Fruit fly (Drosophila melanogaster) whole organism, embryonic: Measurements from ENCODE around the gene chic.
A peak's percentile ranks its signal among the peaks of the same experiment; 100 is the strongest.

Source experiments
- Bteb2 ChIP-seq: fragments of 200-800 bp; sonication (Bioruptor generic); optimal IDR thresholded peaks from 2 replicates; lab custom pipeline; 2016; ENCODE audit warnings: missing biosample characterization, missing genetic modification characterization
- CG10274 ChIP-seq: fragments of 200-800 bp; sonication (Bioruptor generic); optimal IDR thresholded peaks from 3 replicates; lab custom pipeline; 2017; ENCODE audit warnings: missing biosample characterization, mild to moderate bottlenecking, missing genetic modification characterization
- CG10654 ChIP-seq: fragments of 200-800 bp; sonication (Bioruptor generic); optimal IDR thresholded peaks from 2 replicates; lab custom pipeline; 2016; ENCODE audit warnings: missing biosample characterization, missing genetic modification characterization
- CG11247 ChIP-seq: fragments of 200-800 bp; sonication (Bioruptor generic); IDR thresholded peaks from 2 replicates; pipeline ENCODE4 v1.3.6; 2022; ENCODE audit warnings: missing biosample characterization, missing genetic modification characterization
- CG12744 ChIP-seq: fragments of 200-800 bp; sonication (Bioruptor generic); optimal IDR thresholded peaks from 2 replicates; lab custom pipeline; 2016; ENCODE audit warnings: missing biosample characterization, missing genetic modification characterization
- CG15269 ChIP-seq: fragments of 200-800 bp; sonication (Bioruptor generic); optimal IDR thresholded peaks from 2 replicates; lab custom pipeline; 2018; ENCODE audit warnings: missing biosample characterization, mild to moderate bottlenecking, missing genetic modification characterization, moderate library complexity
- CG18476 ChIP-seq: fragments of 200-800 bp; sonication (Bioruptor generic); optimal IDR thresholded peaks from 2 replicates; lab custom pipeline; 2016; ENCODE audit warnings: missing biosample characterization, mild to moderate bottlenecking, missing genetic modification characterization
- CG4328 ChIP-seq: fragments of 200-800 bp; sonication (Bioruptor generic); optimal IDR thresholded peaks from 3 replicates; lab custom pipeline; 2017; ENCODE audit warnings: missing biosample characterization, missing genetic modification reagents, missing genetic modification characterization
- CG4730 ChIP-seq: fragments of 200-800 bp; sonication (Bioruptor generic); IDR thresholded peaks from 2 replicates; pipeline ENCODE4 v1.3.6; 2022; ENCODE audit warnings: missing biosample characterization, missing genetic modification characterization
- CG4854 ChIP-seq: fragments of 200-800 bp; sonication (Bioruptor generic); optimal IDR thresholded peaks from 2 replicates; lab custom pipeline; 2016; ENCODE audit warnings: missing biosample characterization, missing genetic modification characterization, inconsistent platforms
- CG6683 ChIP-seq: fragments of 200-800 bp; sonication (Bioruptor generic); optimal IDR thresholded peaks from 2 replicates; lab custom pipeline; 2017; ENCODE audit warnings: missing biosample characterization, mild to moderate bottlenecking, missing genetic modification characterization, missing genetic modification reagents
- CG7357 ChIP-seq: fragments of 200-800 bp; sonication (Bioruptor generic); IDR thresholded peaks from 3 replicates; pipeline ENCODE4 v1.3.6; 2022; ENCODE audit warnings: missing biosample characterization, missing genetic modification characterization
- CG7987 ChIP-seq: fragments of 200-800 bp; sonication (Bioruptor generic); optimal IDR thresholded peaks from 2 replicates; lab custom pipeline; 2018; ENCODE audit warnings: missing biosample characterization, mild to moderate bottlenecking, missing genetic modification characterization, moderate library complexity
- CG8924 ChIP-seq: fragments of 200-800 bp; optimal IDR thresholded peaks from 3 replicates; lab custom pipeline; 2019; ENCODE audit warnings: missing biosample characterization, mild to moderate bottlenecking, missing genetic modification characterization, moderate library complexity
- CG9727 ChIP-seq: fragments of 200-800 bp; sonication (Bioruptor generic); optimal IDR thresholded peaks from 3 replicates; lab custom pipeline; 2017; ENCODE audit warnings: missing biosample characterization, mild to moderate bottlenecking, missing genetic modification characterization
- Doc3 ChIP-seq: fragments of 200-800 bp; sonication (Bioruptor generic); IDR thresholded peaks from 3 replicates; pipeline ENCODE4 v1.3.6; 2022; ENCODE audit warnings: missing biosample characterization, missing genetic modification characterization; ENCODE audit not compliant: partially characterized antibody
- Dref ChIP-seq: fragments of 200-800 bp; sonication (Bioruptor generic); IDR thresholded peaks from 2 replicates; pipeline ENCODE4 v1.3.6; 2022; ENCODE audit warnings: missing biosample characterization, missing genetic modification characterization
- E2f2 ChIP-seq: fragments of 200-800 bp; sonication (Bioruptor generic); IDR thresholded peaks from 2 replicates; pipeline ENCODE4 v1.3.6; 2022; ENCODE audit warnings: missing biosample characterization, missing genetic modification characterization
- HLH4C ChIP-seq: fragments of 200-800 bp; sonication (Bioruptor generic); IDR thresholded peaks from 3 replicates; pipeline ENCODE4 v1.3.6; 2022; ENCODE audit warnings: missing biosample characterization, missing genetic modification characterization; ENCODE audit not compliant: partially characterized antibody
- HLH54F ChIP-seq: fragments of 200-800 bp; sonication (Bioruptor generic); optimal IDR thresholded peaks from 3 replicates; lab custom pipeline; 2016; ENCODE audit warnings: missing biosample characterization, missing genetic modification characterization
- Hmr ChIP-seq: fragments of 200-800 bp; sonication (Bioruptor generic); optimal IDR thresholded peaks from 3 replicates; lab custom pipeline; 2017; ENCODE audit warnings: mild to moderate bottlenecking, missing biosample characterization, missing genetic modification reagents, missing genetic modification characterization
- Hr78 ChIP-seq, 2 experiments: fragments of 200-800 bp in 1 of 2; fragments of >200 bp in 1 of 2; sonication (Bioruptor generic) in 1 of 2; optimal IDR thresholded peaks; 2 replicates each; lab custom pipeline; 2017 to 2019; ENCODE audit warnings: missing biosample characterization in 2 of 2, missing genetic modification characterization in 2 of 2, mild to moderate bottlenecking in 1 of 2, moderate library complexity in 1 of 2
- Lpt ChIP-seq: fragments of >200 bp; optimal IDR thresholded peaks from 2 replicates; lab custom pipeline; 2018; ENCODE audit warnings: missing biosample characterization, missing genetic modification characterization
- Max ChIP-seq: fragments of 200-800 bp; sonication (Bioruptor generic); optimal IDR thresholded peaks from 2 replicates; lab custom pipeline; 2016; ENCODE audit warnings: missing biosample characterization, mild to moderate bottlenecking, missing genetic modification characterization
- Nf-YC ChIP-seq: fragments of 200-800 bp; optimal IDR thresholded peaks from 3 replicates; lab custom pipeline; 2019; ENCODE audit warnings: missing biosample characterization, mild to moderate bottlenecking, missing genetic modification characterization, moderate library complexity
- Rfx ChIP-seq: fragments of 200-800 bp; sonication (Bioruptor generic); IDR thresholded peaks from 2 replicates; pipeline ENCODE4 v1.3.6; 2022; ENCODE audit warnings: missing biosample characterization, missing genetic modification characterization
- TFAM ChIP-seq: fragments of 200-800 bp; sonication (Bioruptor generic); optimal IDR thresholded peaks from 2 replicates; lab custom pipeline; 2017; ENCODE audit warnings: missing biosample characterization, missing genetic modification characterization, inconsistent platforms
- bcd ChIP-seq: fragments of 200-800 bp; sonication (Bioruptor generic); optimal IDR thresholded peaks from 2 replicates; lab custom pipeline; 2017; ENCODE audit warnings: missing biosample characterization, mild to moderate bottlenecking, missing genetic modification characterization
- bigmax ChIP-seq: fragments of 200-800 bp; sonication (Bioruptor generic); optimal IDR thresholded peaks from 2 replicates; lab custom pipeline; 2018; ENCODE audit warnings: missing biosample characterization, mild to moderate bottlenecking, missing genetic modification characterization
- cg ChIP-seq: fragments of 200-800 bp; sonication (Bioruptor generic); optimal IDR thresholded peaks from 3 replicates; lab custom pipeline; 2019; ENCODE audit warnings: missing biosample characterization, mild to moderate bottlenecking, missing genetic modification characterization, moderate library complexity
- dimm ChIP-seq: fragments of 200-800 bp; sonication (Bioruptor generic); IDR thresholded peaks from 2 replicates; pipeline ENCODE4 v1.3.6; 2022; ENCODE audit warnings: missing biosample characterization, missing genetic modification characterization
- dpn ChIP-seq, 2 experiments: fragments of 200-800 bp; sonication (Bioruptor generic); optimal IDR thresholded peaks; 3 replicates each; lab custom pipeline; 2016; ENCODE audit warnings: missing biosample characterization in 2 of 2, missing genetic modification characterization in 2 of 2
- en ChIP-seq: fragments of 200-800 bp; sonication (Bioruptor generic); optimal IDR thresholded peaks from 2 replicates; lab custom pipeline; 2016; ENCODE audit warnings: missing biosample characterization, missing genetic modification characterization
- fd3F ChIP-seq: fragments of 200-800 bp; sonication (Bioruptor generic); optimal IDR thresholded peaks from 2 replicates; lab custom pipeline; 2018; ENCODE audit warnings: missing biosample characterization, mild to moderate bottlenecking, missing genetic modification characterization, moderate library complexity
- fru ChIP-seq: fragments of >200 bp; optimal IDR thresholded peaks from 2 replicates; lab custom pipeline; 2017
- gro ChIP-seq: fragments of 200-800 bp; sonication (Bioruptor generic); optimal IDR thresholded peaks from 2 replicates; lab custom pipeline; 2016; ENCODE audit warnings: missing biosample characterization, missing genetic modification characterization
- gsb-n ChIP-seq: fragments of 200-800 bp; sonication (Bioruptor generic); optimal IDR thresholded peaks from 3 replicates; lab custom pipeline; 2018; ENCODE audit warnings: missing biosample characterization, mild to moderate bottlenecking, missing genetic modification characterization
- hb ChIP-seq: fragments of 200-800 bp; sonication (Bioruptor generic); IDR thresholded peaks from 3 replicates; pipeline ENCODE4 v1.3.6; 2022; ENCODE audit warnings: missing biosample characterization, missing genetic modification characterization; ENCODE audit not compliant: partially characterized antibody
- ind ChIP-seq: fragments of 200-800 bp; sonication (Bioruptor generic); optimal IDR thresholded peaks from 3 replicates; lab custom pipeline; 2016; ENCODE audit warnings: missing biosample characterization, missing genetic modification characterization
- kay ChIP-seq: fragments of 200-800 bp; sonication (Bioruptor generic); optimal IDR thresholded peaks from 2 replicates; lab custom pipeline; 2016; ENCODE audit warnings: missing biosample characterization, missing genetic modification characterization
- klu ChIP-seq: fragments of 200-800 bp; sonication (Bioruptor generic); IDR thresholded peaks from 2 replicates; pipeline ENCODE4 v1.3.6; 2022; ENCODE audit warnings: missing biosample characterization, missing genetic modification characterization
- knrl ChIP-seq: fragments of 200-800 bp; sonication (Bioruptor generic); IDR thresholded peaks from 3 replicates; pipeline ENCODE4 v1.3.6; 2022; ENCODE audit warnings: missing biosample characterization, missing genetic modification characterization; ENCODE audit not compliant: partially characterized antibody
- lab ChIP-seq: fragments of 200-800 bp; sonication (Bioruptor generic); optimal IDR thresholded peaks from 3 replicates; lab custom pipeline; 2017; ENCODE audit warnings: missing biosample characterization, missing genetic modification characterization, mild to moderate bottlenecking, moderate library complexity, missing genetic modification reagents
- oc ChIP-seq: fragments of 200-800 bp; sonication (Bioruptor generic); optimal IDR thresholded peaks from 2 replicates; lab custom pipeline; 2018; ENCODE audit warnings: missing biosample characterization, mild to moderate bottlenecking, missing genetic modification characterization, moderate library complexity
- pnt ChIP-seq: fragments of 200-800 bp; sonication (Bioruptor generic); optimal IDR thresholded peaks from 3 replicates; lab custom pipeline; 2016; ENCODE audit warnings: missing biosample characterization, missing genetic modification characterization
- sisA ChIP-seq: fragments of 200-800 bp; sonication (Bioruptor generic); IDR thresholded peaks from 2 replicates; pipeline ENCODE4 v1.3.6; 2022; ENCODE audit warnings: missing biosample characterization, missing genetic modification characterization
- sr ChIP-seq: fragments of 200-800 bp; sonication (Bioruptor generic); IDR thresholded peaks from 3 replicates; pipeline ENCODE4 v1.3.6; 2022; ENCODE audit warnings: missing biosample characterization, missing genetic modification characterization
- twi ChIP-seq: fragments of 200-800 bp; optimal IDR thresholded peaks from 2 replicates; lab custom pipeline; 2019; ENCODE audit warnings: missing biosample characterization, mild to moderate bottlenecking, missing genetic modification characterization, moderate library complexity
- vfl ChIP-seq: fragments of 200-800 bp; sonication (Bioruptor generic); optimal IDR thresholded peaks from 2 replicates; lab custom pipeline; 2016; ENCODE audit warnings: missing biosample characterization, missing genetic modification characterization
- zf30C ChIP-seq: fragments of 200-800 bp; sonication (Bioruptor generic); optimal IDR thresholded peaks from 3 replicates; lab custom pipeline; 2018; ENCODE audit warnings: missing biosample characterization, mild to moderate bottlenecking, missing genetic modification characterization

chic gene

dm6 chr2L:6019352-6020131, 38.7 kb upstream of the chic start, which contains the start of gene H2.0 (continued):
- TF ChIP-seq sr (GFP tag; lab: Robert Waterston, UW), result peak; percentile 68; the same call in 2 of the 3 replicates
- TF ChIP-seq bigmax (GFP tag; lab: Kevin White, UChicago), result no peak
- TF ChIP-seq CG10654 (GFP tag; lab: Kevin White, UChicago), result no peak
- TF ChIP-seq CG7357 (GFP tag; lab: Robert Waterston, UW), result no peak
- TF ChIP-seq sisA (GFP tag; lab: Robert Waterston, UW), result no peak
- no peak for TF ChIP-seq CG15269
- no peak for TF ChIP-seq Dref
- no peak for TF ChIP-seq klu (GFP tag; lab: Robert Waterston, UW)
- TF ChIP-seq lab, result peak; percentile 27
- no peak for TF ChIP-seq kay (GFP tag; lab: Kevin White, UChicago)
- no peak for TF ChIP-seq fd3F (GFP tag; lab: Kevin White, UChicago)
- TF ChIP-seq CG6683 (GFP tag; lab: Kevin White, UChicago), result no peak
- no peak for TF ChIP-seq CG4328 (GFP tag; lab: Kevin White, UChicago)
- no peak for TF ChIP-seq Bteb2 (GFP tag; lab: Kevin White, UChicago)
- TF ChIP-seq en (GFP tag; lab: Kevin White, UChicago), result no peak
- TF ChIP-seq dimm, result no peak
- no peak for TF ChIP-seq CG4730 (GFP tag; lab: Robert Waterston, UW)
- no peak for TF ChIP-seq HLH54F (GFP tag; lab: Kevin White, UChicago)
- peak in 1 of 2 experiments; percentile 23 for TF ChIP-seq dpn (GFP tag; optimal IDR thresholded peaks at IDR 0.05; lab: Kevin White, UChicago)
- no peak for TF ChIP-seq CG11247
- TF ChIP-seq Hr78 (GFP tag; optimal IDR thresholded peaks at IDR 0.05; lab: Kevin White, UChicago), result no peak
- no peak for TF ChIP-seq CG12744 (GFP tag; lab: Kevin White, UChicago)
- peak; percentile 1 for TF ChIP-seq Hmr (GFP tag; lab: Kevin White, UChicago)
- TF ChIP-seq Doc3 (GFP tag; lab: Robert Waterston, UW), result no peak
- peak; percentile 97 for TF ChIP-seq Nf-YC
- TF ChIP-seq gro (GFP tag; lab: Kevin White, UChicago), result no peak
- no peak for TF ChIP-seq vfl (GFP tag; lab: Kevin White, UChicago)
- no peak for TF ChIP-seq HLH4C
- TF ChIP-seq pnt (GFP tag; lab: Kevin White, UChicago), result peak; percentile 6
- TF ChIP-seq zf30C (GFP tag; lab: Kevin White, UChicago), result no peak
- no peak for TF ChIP-seq CG18476 (GFP tag; lab: Kevin White, UChicago)
- TF ChIP-seq CG9727 (GFP tag; lab: Kevin White, UChicago), result peak; percentile 62
- TF ChIP-seq E2f2 (GFP tag; lab: Robert Waterston, UW), result no peak
- no peak for TF ChIP-seq fru (lab: Kevin White, UChicago)
- TF ChIP-seq knrl (GFP tag; lab: Robert Waterston, UW), result no peak
- peak; percentile 78 for TF ChIP-seq cg (GFP tag; lab: Kevin White, UChicago)
- no peak for TF ChIP-seq CG7987
- peak; percentile 10 for TF ChIP-seq gsb-n (tag; lab: Kevin White, UChicago)
- TF ChIP-seq Lpt, result no peak
- TF ChIP-seq Rfx (GFP tag; lab: Robert Waterston, UW), result 0 out of 2 replicates have a peak, but pooled peaks have one; percentile 11
- TF ChIP-seq Max, result no peak
- no peak for TF ChIP-seq CG4854 (GFP tag; lab: Kevin White, UChicago)
- TF ChIP-seq oc (tag; lab: Kevin White, UChicago), result peak; percentile 6
- TF ChIP-seq bcd, result peak; percentile 19
- no peak for TF ChIP-seq TFAM (GFP tag; lab: Kevin White, UChicago)
- no peak for TF ChIP-seq hb (GFP tag; lab: Robert Waterston, UW)
- no peak for TF ChIP-seq ind (GFP tag; lab: Kevin White, UChicago)
- TF ChIP-seq CG8924 (tag; lab: Kevin White, UChicago), result peak; percentile 40
- peak; percentile 94 for TF ChIP-seq twi
- TF ChIP-seq CG10274 (GFP tag; lab: Kevin White, UChicago), result no peak
